Worm (Caenorhabditis elegans): Measurements from ENCODE around the gene C15F1.5.
A peak's percentile ranks its signal among the peaks of the same experiment; 100 is the strongest.

The C15F1.5 gene

ce11 chrII:6951250-6951806, 19.1 kb downstream of the C15F1.5 start, which contains the start of the genes malt-1 and ceh-38 (continued):
- TF ChIP-seq nhr-237 (tag; optimal IDR thresholded peaks at IDR 0.05) (no peak), nhr-6 (tag; optimal IDR thresholded peaks at IDR 0.05) (peak; percentile 95), snpc-1.2 (GFP tag; IDR thresholded peaks at IDR 0.05) (no peak), Y75B8A.6 (GFP tag; IDR thresholded peaks at IDR 0.05) (no peak), duxl-1 (tag; optimal IDR thresholded peaks at IDR 0.05; ENCODE audit: poor library complexity) (peak; percentile 89), ceh-20 (GFP tag; IDR thresholded peaks at IDR 0.05) (peak; percentile 88), nhr-41 (GFP tag; IDR thresholded peaks at IDR 0.05) (0 out of 2 replicates have a peak, but pooled peaks have one; percentile 12), ama-1 (optimal IDR thresholded peaks at IDR 0.05) (no peak), mxl-2 (GFP tag; conservative IDR thresholded peaks at IDR 0.05) (no peak), mdl-1 (tag; optimal IDR thresholded peaks at IDR 0.05) (peak; percentile 54 to 98), lim-7 (GFP tag; IDR thresholded peaks at IDR 0.05) (no peak), daf-19 (GFP tag; conservative IDR thresholded peaks at IDR 0.05) (peak; percentile 79), unc-39 (tag; optimal IDR thresholded peaks at IDR 0.05) (no peak), dmd-9 (GFP tag; IDR thresholded peaks at IDR 0.05) (no peak), saeg-2 (GFP tag; IDR thresholded peaks at IDR 0.05) (0 out of 2 replicates have a peak, but pooled peaks have one; percentile 50), ztf-7 (tag; optimal IDR thresholded peaks at IDR 0.05) (peak; percentile 77), zfp-2 (tag; optimal IDR thresholded peaks at IDR 0.05) (peak; percentile 59), ctbp-1 (GFP tag; IDR thresholded peaks at IDR 0.05) (peak; percentile 88), F37D6.2 (tag; optimal IDR thresholded peaks at IDR 0.05) (peak; percentile 90), nhr-48 (tag; optimal IDR thresholded peaks at IDR 0.05) (peak; percentile 83), Y48G9A.11 (GFP tag; IDR thresholded peaks at IDR 0.05) (no peak), mep-1 (tag; optimal IDR thresholded peaks at IDR 0.05) (peak; percentile 98), jun-1 (tag; optimal IDR thresholded peaks at IDR 0.05) (peak; percentile 81), lin-15B (tag; optimal IDR thresholded peaks at IDR 0.05) (peak; percentile 27), unc-62 (GFP tag; optimal IDR thresholded peaks at IDR 0.05 in 1 of 2) (peak in 1 of 2 experiments; percentile 100), unc-62 (tag; optimal IDR thresholded peaks at IDR 0.05) (no peak), fos-1 (tag; optimal IDR thresholded peaks at IDR 0.05) (peak; percentile 43), pqm-1 (tag; optimal IDR thresholded peaks at IDR 0.05) (peak; percentile 44), madf-9 (GFP tag; conservative IDR thresholded peaks at IDR 0.05) (0 out of 2 replicates have a peak, but pooled peaks have one; percentile 34), cey-2 (tag; optimal IDR thresholded peaks at IDR 0.05; ENCODE audit: borderline replicate concordance, insufficient read depth) (peak; percentile 52), lsy-2 (tag; optimal IDR thresholded peaks at IDR 0.05) (peak; percentile 94 to 97), egl-43 (GFP tag; IDR thresholded peaks at IDR 0.05) (peak; percentile 45; the same call in 1 of the 2 replicates), ceh-82 (tag; optimal IDR thresholded peaks at IDR 0.05) (no peak), ZK337.2 (GFP tag; IDR thresholded peaks at IDR 0.05) (no peak), nhr-28 (tag; optimal IDR thresholded peaks at IDR 0.05) (peak; percentile 97), nhr-77 (tag; optimal IDR thresholded peaks at IDR 0.05) (peak; percentile 93), ceh-28 (tag; optimal IDR thresholded peaks at IDR 0.05) (no peak), pha-4 (GFP tag; IDR thresholded peaks at IDR 0.05) (peak; percentile 64), pha-4 (tag; optimal IDR thresholded peaks at IDR 0.05) (no peak), sdz-12 (GFP tag; optimal IDR thresholded peaks at IDR 0.05) (no peak), lin-39 (tag; optimal IDR thresholded peaks at IDR 0.05) (peak; percentile 65), tag-97 (GFP tag; IDR thresholded peaks at IDR 0.05) (no peak), lir-3 (tag; optimal IDR thresholded peaks at IDR 0.05) (no peak), dmd-6 (GFP tag; IDR thresholded peaks at IDR 0.05) (peak; percentile 89), F44E2.7 (GFP tag; IDR thresholded peaks at IDR 0.05) (0 out of 2 replicates have a peak, but pooled peaks have one; percentile 15), gei-8 (GFP tag; optimal IDR thresholded peaks at IDR 0.05) (no peak), lin-13 (GFP tag; optimal IDR thresholded peaks at IDR 0.05) (peak; percentile 88), nhr-111 (GFP tag; optimal IDR thresholded peaks at IDR 0.05) (no peak), lin-1 (GFP tag; IDR thresholded peaks at IDR 0.05) (peak; percentile 47; the same call in 1 of the 2 replicates), aly-2 (tag; optimal IDR thresholded peaks at IDR 0.05) (no peak), egl-27 (tag; optimal IDR thresholded peaks at IDR 0.05) (no peak)
